Worm (Caenorhabditis elegans) whole organism, early embryonic: ENCODE results near the gene inx-11.

Source experiments
- B0310.2 ChIP-seq: sonication (generic microtip); optimal IDR thresholded peaks from 2 replicates; lab custom pipeline; 2016; ENCODE audit warnings: mild to moderate bottlenecking, missing genetic modification characterization, missing compliant biosample characterization
- F13C5.2 ChIP-seq: sonication (generic microtip); optimal IDR thresholded peaks from 2 replicates; lab custom pipeline; 2017; ENCODE audit warnings: mild to moderate bottlenecking, missing genetic modification characterization, inconsistent platforms, missing compliant biosample characterization
- aly-1 ChIP-seq: sonication (generic microtip); optimal IDR thresholded peaks from 2 replicates; lab custom pipeline; 2016; ENCODE audit warnings: missing genetic modification characterization, missing compliant biosample characterization
- ama-1 ChIP-seq: fragments of 150-350 bp; optimal IDR thresholded peaks from 2 replicates; lab custom pipeline; 2014
- ceh-13 ChIP-seq: fragments of 200-800 bp; sonication (Bioruptor generic); optimal IDR thresholded peaks from 2 replicates; lab custom pipeline; 2018; ENCODE audit warnings: mild to moderate bottlenecking, missing genetic modification characterization, missing compliant biosample characterization
- ceh-36 ChIP-seq: sonication (generic microtip); optimal IDR thresholded peaks from 2 replicates; lab custom pipeline; 2016; ENCODE audit warnings: missing genetic modification characterization, inconsistent platforms, missing compliant biosample characterization
- ets-7 ChIP-seq: sonication (generic microtip); optimal IDR thresholded peaks from 2 replicates; lab custom pipeline; 2016; ENCODE audit warnings: missing genotype, missing genetic modification characterization, missing compliant biosample characterization
- flt-1 ChIP-seq: fragments of 200-800 bp; sonication (Bioruptor generic); IDR thresholded peaks from 2 replicates; pipeline ENCODE4 v1.3.6; 2022; ENCODE audit warnings: missing genetic modification characterization, missing compliant biosample characterization
- hmbx-1 ChIP-seq: sonication (generic microtip); optimal IDR thresholded peaks from 2 replicates; lab custom pipeline; 2016; ENCODE audit warnings: mild to moderate bottlenecking, missing genetic modification characterization, missing compliant biosample characterization
- hmg-4 ChIP-seq: fragments of 200-800 bp; sonication (Bioruptor generic); optimal IDR thresholded peaks from 2 replicates; lab custom pipeline; 2018; ENCODE audit warnings: mild to moderate bottlenecking, missing genetic modification characterization, missing compliant biosample characterization
- hnd-1 ChIP-seq: sonication (generic microtip); optimal IDR thresholded peaks from 2 replicates; lab custom pipeline; 2016; ENCODE audit warnings: missing genetic modification characterization, missing compliant biosample characterization
- pes-1 ChIP-seq: fragments of 200-800 bp; sonication (Bioruptor generic); IDR thresholded peaks from 2 replicates; pipeline ENCODE4 v1.3.6; 2022; ENCODE audit warnings: missing genetic modification reagents, missing genetic modification characterization, missing compliant biosample characterization
- scrt-1 ChIP-seq: fragments of 200-800 bp; sonication (Bioruptor generic); IDR thresholded peaks from 2 replicates; pipeline ENCODE4 v1.3.6; 2022; ENCODE audit warnings: missing genetic modification characterization, missing compliant biosample characterization
- sea-1 ChIP-seq: fragments of 200-800 bp; sonication (Bioruptor generic); conservative IDR thresholded peaks from 2 replicates; pipeline ENCODE4 v1.3.6; 2022; ENCODE audit warnings: missing genetic modification characterization, missing compliant biosample characterization
- tbx-11 ChIP-seq: fragments of 200-800 bp; sonication (Bioruptor generic); IDR thresholded peaks from 2 replicates; pipeline ENCODE4 v1.3.6; 2022; ENCODE audit warnings: missing genetic modification characterization, missing compliant biosample characterization
- tbx-37 ChIP-seq: fragments of 200-800 bp; sonication (Bioruptor generic); conservative IDR thresholded peaks from 2 replicates; pipeline ENCODE4 v1.3.6; 2022; ENCODE audit warnings: missing genetic modification reagents, missing genetic modification characterization, missing compliant biosample characterization
- tra-4 ChIP-seq: sonication (generic microtip); optimal IDR thresholded peaks from 2 replicates; lab custom pipeline; 2017; ENCODE audit warnings: missing genetic modification characterization, missing compliant biosample characterization

The inx-11 gene

ce11 chrV:12460583-12460982, 26.5 kb upstream of the inx-11 start:
- TF ChIP-seq ets-7 (tag; lab: Kevin White, UChicago) (no peak), ceh-13 (no peak), hmbx-1 (tag; lab: Kevin White, UChicago) (no peak), sea-1 (no peak), hnd-1 (tag; lab: Kevin White, UChicago) (no peak), scrt-1 (GFP tag; lab: Robert Waterston, UW) (no peak), pes-1 (GFP tag; lab: Robert Waterston, UW) (no peak), ceh-36 (no peak), tbx-37 (no peak), F13C5.2 (tag; lab: Kevin White, UChicago) (no peak), hmg-4 (GFP tag; lab: Kevin White, UChicago) (no peak), ama-1 (lab: Kevin White, UChicago) (no peak)

DNA sequence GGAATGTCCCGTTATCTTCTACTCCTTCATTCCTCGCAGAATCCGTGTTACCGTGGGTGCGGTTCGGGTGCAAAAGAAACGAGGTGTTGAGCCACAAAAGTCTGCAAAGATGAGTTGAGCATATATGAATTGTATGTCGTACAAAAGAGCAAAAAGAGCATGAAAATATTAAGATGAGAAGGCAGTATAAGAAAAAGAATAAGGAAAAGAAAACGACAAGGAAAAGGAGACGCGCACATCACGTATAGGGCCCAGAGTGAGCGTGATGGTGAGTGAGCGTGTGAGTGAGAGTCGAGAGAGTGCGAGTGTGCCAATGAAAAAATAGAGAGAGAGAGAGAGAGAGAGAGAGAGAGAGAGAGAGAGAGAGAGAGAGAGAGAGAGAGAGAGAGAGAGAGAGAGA, 24.1 kb upstream of the inx-11 start, which contains the start of gene egl-10:
Gene egl-10, minus strand, starts transcription at position 101 of the 400 bp plus-strand sequence.
- TF ChIP-seq F13C5.2 (tag; lab: Kevin White, UChicago) (no peak), hmbx-1 (tag; lab: Kevin White, UChicago) (no peak), ceh-36 (no peak), ets-7 (tag; lab: Kevin White, UChicago) (no peak), sea-1 (no peak), pes-1 (GFP tag; lab: Robert Waterston, UW) (no peak)

ce11 chrV:12465399-12465798, 21.6 kb upstream of the inx-11 start:
- TF ChIP-seq hmg-4 (GFP tag; lab: Kevin White, UChicago), result peak; percentile 43
- TF ChIP-seq ceh-36, result no peak

ce11 chrV:12466653-12467052, 20.4 kb upstream of the inx-11 start:
- no peak for TF ChIP-seq flt-1
- TF ChIP-seq tbx-11, result no peak
- no peak for TF ChIP-seq pes-1 (GFP tag; lab: Robert Waterston, UW)
- no peak for TF ChIP-seq tra-4 (tag; lab: Kevin White, UChicago)
- TF ChIP-seq hnd-1 (tag; lab: Kevin White, UChicago), result no peak
- no peak for TF ChIP-seq tbx-37
- no peak for TF ChIP-seq hmg-4 (GFP tag; lab: Kevin White, UChicago)
- no peak for TF ChIP-seq ceh-13
- no peak for TF ChIP-seq B0310.2 (tag; lab: Kevin White, UChicago)
- no peak for TF ChIP-seq scrt-1 (GFP tag; lab: Robert Waterston, UW)

DNA sequence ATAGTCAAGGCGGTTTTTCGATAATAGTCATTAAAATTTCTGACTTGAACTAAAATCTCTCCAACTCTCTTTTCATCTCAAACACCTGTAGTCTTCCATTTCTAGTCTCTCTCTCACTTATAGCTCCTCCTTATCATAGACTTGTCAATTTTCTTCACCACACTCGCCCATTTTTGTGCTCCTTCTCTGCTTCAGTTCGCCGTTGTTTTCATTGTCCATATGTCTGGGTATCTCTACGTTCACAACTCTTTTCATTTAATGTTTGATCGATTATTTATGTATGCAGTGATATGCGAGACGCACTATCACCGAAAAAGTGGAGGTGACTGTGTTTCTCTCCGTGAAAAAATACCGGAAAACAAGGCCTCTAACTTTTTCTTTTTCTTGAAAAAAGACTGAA, 19.3 kb upstream of the inx-11 start:
- TF ChIP-seq ceh-13 (no peak), ceh-36 (no peak), hmg-4 (GFP tag; lab: Kevin White, UChicago) (no peak), hmbx-1 (tag; lab: Kevin White, UChicago) (no peak), pes-1 (GFP tag; lab: Robert Waterston, UW) (no peak), F13C5.2 (tag; lab: Kevin White, UChicago) (no peak), flt-1 (no peak), hnd-1 (tag; lab: Kevin White, UChicago) (no peak), ets-7 (tag; lab: Kevin White, UChicago) (no peak), scrt-1 (GFP tag; lab: Robert Waterston, UW) (no peak), sea-1 (no peak), ama-1 (lab: Kevin White, UChicago) (no peak), tra-4 (tag; lab: Kevin White, UChicago) (no peak), aly-1 (no peak)

- TF ChIP-seq hmbx-1 (tag; lab: Kevin White, UChicago), result no peak
- no peak for TF ChIP-seq scrt-1 (GFP tag; lab: Robert Waterston, UW)
- no peak for TF ChIP-seq sea-1
- TF ChIP-seq ets-7 (tag; lab: Kevin White, UChicago), result no peak
- no peak for TF ChIP-seq flt-1
- TF ChIP-seq ama-1 (lab: Kevin White, UChicago), result no peak
- no peak for TF ChIP-seq tbx-37
- no peak for TF ChIP-seq tra-4 (tag; lab: Kevin White, UChicago)
- no peak for TF ChIP-seq tbx-11
- TF ChIP-seq hnd-1 (tag; lab: Kevin White, UChicago), result no peak
These were observed 18.7 kb upstream of the inx-11 start, which contains the start of gene F28C1.3 for ce11 chrV:12468363-12468762. TSS of gene F28C1.3 (plus strand) at chrV:12468663.

ce11 chrV:12470324-12470723, 16.7 kb upstream of the inx-11 start:
- TF ChIP-seq hmg-4 (GFP tag; lab: Kevin White, UChicago), result no peak

ce11 chrV:12475360-12475759, 11.7 kb upstream of the inx-11 start:
- no peak for TF ChIP-seq B0310.2 (tag; lab: Kevin White, UChicago)
- no peak for TF ChIP-seq flt-1
- no peak for TF ChIP-seq ama-1 (lab: Kevin White, UChicago)
- TF ChIP-seq tbx-11, result no peak
- TF ChIP-seq tbx-37, result no peak
- TF ChIP-seq scrt-1 (GFP tag; lab: Robert Waterston, UW), result no peak
- TF ChIP-seq ceh-36, result no peak
- TF ChIP-seq F13C5.2 (tag; lab: Kevin White, UChicago), result no peak
- no peak for TF ChIP-seq sea-1
- no peak for TF ChIP-seq ets-7 (tag; lab: Kevin White, UChicago)
- no peak for TF ChIP-seq tra-4 (tag; lab: Kevin White, UChicago)
- no peak for TF ChIP-seq hmg-4 (GFP tag; lab: Kevin White, UChicago)
- no peak for TF ChIP-seq aly-1
- TF ChIP-seq ceh-13, result no peak
- no peak for TF ChIP-seq pes-1 (GFP tag; lab: Robert Waterston, UW)
- no peak for TF ChIP-seq hnd-1 (tag; lab: Kevin White, UChicago)
- TF ChIP-seq hmbx-1 (tag; lab: Kevin White, UChicago), result no peak

- no peak for TF ChIP-seq ets-7 (tag; lab: Kevin White, UChicago)
- TF ChIP-seq aly-1, result no peak
- no peak for TF ChIP-seq B0310.2 (tag; lab: Kevin White, UChicago)
- no peak for TF ChIP-seq pes-1 (GFP tag; lab: Robert Waterston, UW)
- no peak for TF ChIP-seq tra-4 (tag; lab: Kevin White, UChicago)
- no peak for TF ChIP-seq ama-1 (lab: Kevin White, UChicago)
- no peak for TF ChIP-seq F13C5.2 (tag; lab: Kevin White, UChicago)
- no peak for TF ChIP-seq hnd-1 (tag; lab: Kevin White, UChicago)
- no peak for TF ChIP-seq scrt-1 (GFP tag; lab: Robert Waterston, UW)
- TF ChIP-seq hmg-4 (GFP tag; lab: Kevin White, UChicago), result no peak
- TF ChIP-seq ceh-36, result no peak
- TF ChIP-seq tbx-37, result no peak
- TF ChIP-seq hmbx-1 (tag; lab: Kevin White, UChicago), result no peak
- TF ChIP-seq sea-1, result no peak
These were observed 9.9 kb upstream of the inx-11 start for ce11 chrV:12477139-12477538.
